Worm (Caenorhabditis elegans): ENCODE measurements around the gene K09F6.10.

- TF ChIP-seq ztf-29 (GFP tag; IDR thresholded peaks at IDR 0.05): no peak
- no peak for TF ChIP-seq ztf-23 (GFP tag; IDR thresholded peaks at IDR 0.05)
- no peak for TF ChIP-seq flt-1 (GFP tag; IDR thresholded peaks at IDR 0.05)
- TF ChIP-seq T22C8.4 (GFP tag; IDR thresholded peaks at IDR 0.05): no peak
- no peak for TF ChIP-seq med-1 (GFP tag; optimal IDR thresholded peaks at IDR 0.05; ENCODE audit: insufficient read depth)
- TF ChIP-seq ref-1 (GFP tag; conservative IDR thresholded peaks at IDR 0.05): no peak
These were observed 35.0 kb downstream of the K09F6.10 start for ce11 chrII:2253676-2254075.
